Fruit fly (Drosophila melanogaster): ENCODE measurements around the gene Myo61F.

Gene Myo61F

dm6 chr3L:1378862-1379543 is 60.7 kb downstream of the Myo61F start (continued):
- TF ChIP-seq ind (GFP tag; optimal IDR thresholded peaks at IDR 0.05) (peak; percentile 4), al (GFP tag; IDR thresholded peaks at IDR 0.05) (0 out of 2 replicates have a peak, but pooled peaks have one; percentile 33), knrl (GFP tag; IDR thresholded peaks at IDR 0.05; ENCODE audit: partially characterized antibody) (no peak), fd64A (GFP tag; optimal IDR thresholded peaks at IDR 0.05) (no peak), ranshi (GFP tag; IDR thresholded peaks at IDR 0.05) (0 out of 2 replicates have a peak, but pooled peaks have one; percentile 27), HmgZ (tag; optimal IDR thresholded peaks at IDR 0.05) (no peak), emc (GFP tag; optimal IDR thresholded peaks at IDR 0.05) (no peak), ro (GFP tag; IDR thresholded peaks at IDR 0.05) (peak; percentile 51; the same call in 1 of the 2 replicates), CG31224 (GFP tag; IDR thresholded peaks at IDR 0.05) (peak; percentile 69), pnt (GFP tag; optimal IDR thresholded peaks at IDR 0.05) (peak; percentile 24), pho (GFP tag; optimal IDR thresholded peaks at IDR 0.05) (peak; percentile 5), vnd (GFP tag; IDR thresholded peaks at IDR 0.05; ENCODE audit: partially characterized antibody) (no peak), CG31441 (GFP tag; IDR thresholded peaks at IDR 0.05) (peak; percentile 54), dmrt99B (tag; optimal IDR thresholded peaks at IDR 0.05) (peak; percentile 60), dysf (GFP tag; IDR thresholded peaks at IDR 0.05) (peak; percentile 67), CG9727 (GFP tag; optimal IDR thresholded peaks at IDR 0.05) (peak; percentile 80), Usf (GFP tag; optimal IDR thresholded peaks at IDR 0.05) (peak; percentile 12), chn (GFP tag; optimal IDR thresholded peaks at IDR 0.05) (peak; percentile 24), CG32767 (GFP tag; IDR thresholded peaks at IDR 0.05) (peak; percentile 53; the same call in 1 of the 2 replicates), onecut (GFP tag; IDR thresholded peaks at IDR 0.05) (peak; percentile 47), CG7357 (GFP tag; IDR thresholded peaks at IDR 0.05) (peak; percentile 63; the same call in 1 of the 3 replicates), ap (GFP tag; IDR thresholded peaks at IDR 0.05) (peak; percentile 31; the same call in 1 of the 2 replicates), Hr51 (GFP tag; optimal IDR thresholded peaks at IDR 0.05) (peak in 1 of 2 experiments; percentile 56), CG8924 (tag; optimal IDR thresholded peaks at IDR 0.05) (peak; percentile 75), CG15696 (tag; optimal IDR thresholded peaks at IDR 0.05) (peak; percentile 40), CG8290 (GFP tag; optimal IDR thresholded peaks at IDR 0.05) (no peak), CG8290 (tag; optimal IDR thresholded peaks at IDR 0.05) (peak in 1 of 2 experiments; percentile 76), CG17361 (GFP tag; IDR thresholded peaks at IDR 0.05) (peak; percentile 77), lmd (GFP tag; IDR thresholded peaks at IDR 0.05) (peak; percentile 63), HHEX (GFP tag; optimal IDR thresholded peaks at IDR 0.05) (peak; percentile 7), CG17612 (GFP tag; IDR thresholded peaks at IDR 0.05) (no peak), CG14441 (GFP tag; IDR thresholded peaks at IDR 0.05) (peak; percentile 54; the same call in 1 of the 2 replicates), CG11560 (tag; IDR thresholded peaks at IDR 0.05) (0 out of 3 replicates have a peak, but pooled peaks have one; percentile 39), Atf3 (GFP tag; optimal IDR thresholded peaks at IDR 0.05) (peak; percentile 18), CG2199 (GFP tag; IDR thresholded peaks at IDR 0.05) (peak; percentile 91), row (GFP tag; IDR thresholded peaks at IDR 0.05) (peak; percentile 76), CG7839 (tag; optimal IDR thresholded peaks at IDR 0.05) (peak; percentile 58), Hsf (GFP tag; optimal IDR thresholded peaks at IDR 0.05) (peak; percentile 34), hth (optimal IDR thresholded peaks at IDR 0.05) (no peak), CG4707 (GFP tag; optimal IDR thresholded peaks at IDR 0.05) (peak; percentile 13), CG17328 (GFP tag; IDR thresholded peaks at IDR 0.05) (peak; percentile 80), lab (GFP tag; optimal IDR thresholded peaks at IDR 0.05) (peak; percentile 38), Ets97D (GFP tag; optimal IDR thresholded peaks at IDR 0.05) (peak; percentile 3), CG17802 (tag; optimal IDR thresholded peaks at IDR 0.05) (peak; percentile 40), CG10274 (GFP tag; optimal IDR thresholded peaks at IDR 0.05) (no peak), CG34422 (GFP tag; IDR thresholded peaks at IDR 0.05) (peak; percentile 64; the same call in 2 of the 3 replicates), CG16779 (GFP tag; IDR thresholded peaks at IDR 0.05) (no peak), Awh (GFP tag; IDR thresholded peaks at IDR 0.05) (peak; percentile 77), CG33213 (GFP tag; optimal IDR thresholded peaks at IDR 0.05) (no peak), CG18011 (GFP tag; optimal IDR thresholded peaks at IDR 0.05) (no peak)

Data from whole organism, embryonic.